Worm (Caenorhabditis elegans): ENCODE results near the gene F22F4.5.

- TF ChIP-seq tab-1 (GFP tag; IDR thresholded peaks at IDR 0.05): no peak
- no peak for TF ChIP-seq ref-1 (GFP tag; conservative IDR thresholded peaks at IDR 0.05)
- no peak for TF ChIP-seq T22C8.4 (GFP tag; IDR thresholded peaks at IDR 0.05)
- TF ChIP-seq cog-1 (tag; optimal IDR thresholded peaks at IDR 0.05): no peak
- no peak for TF ChIP-seq klf-2 (GFP tag; conservative IDR thresholded peaks at IDR 0.05)
- TF ChIP-seq med-1 (GFP tag; optimal IDR thresholded peaks at IDR 0.05; ENCODE audit: insufficient read depth): no peak
- TF ChIP-seq flt-1 (GFP tag; IDR thresholded peaks at IDR 0.05): no peak
- no peak for TF ChIP-seq ztf-23 (GFP tag; IDR thresholded peaks at IDR 0.05)
Measured at ce11 chrX:5999103-5999554, 6.5 kb upstream of the F22F4.5 start, which contains the start of gene F22F4.9.
